Worm (Caenorhabditis elegans): ENCODE results near the gene htp-2.

DNA sequence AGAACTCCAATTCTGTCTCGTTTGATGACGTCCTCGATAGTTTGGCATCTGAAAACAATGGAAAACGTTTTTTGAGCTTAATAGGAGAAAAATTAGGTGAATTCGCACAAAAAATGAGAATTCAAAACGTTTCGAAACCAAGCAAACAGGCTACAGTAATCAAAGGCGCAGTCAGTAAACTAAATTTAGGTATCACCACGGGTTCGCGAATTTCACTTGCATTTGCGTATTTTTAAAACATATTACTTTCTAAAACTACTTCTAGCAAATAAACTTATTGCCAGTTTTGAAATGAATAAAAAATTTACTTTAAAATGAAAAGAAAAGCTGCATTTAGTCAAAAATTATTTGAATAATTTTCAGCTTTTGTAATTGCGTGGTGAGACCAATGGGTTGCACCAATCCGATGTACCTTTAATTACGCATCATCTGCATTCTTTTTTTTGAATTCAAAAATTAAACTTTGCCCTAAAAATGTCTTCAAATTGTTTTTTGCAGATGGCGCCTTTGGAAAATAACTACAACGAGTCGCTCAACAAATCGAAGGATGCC lies at the start of gene htp-2, which contains the start of gene Y73B6BL.23:
- no peak for TF ChIP-seq flt-1 (GFP tag; IDR thresholded peaks at IDR 0.05)
- no peak for TF ChIP-seq med-1 (GFP tag; optimal IDR thresholded peaks at IDR 0.05; ENCODE audit: insufficient read depth)
- no peak for TF ChIP-seq cog-1 (tag; optimal IDR thresholded peaks at IDR 0.05)
- TF ChIP-seq klf-2 (GFP tag; conservative IDR thresholded peaks at IDR 0.05): no peak
- no peak for TF ChIP-seq ztf-23 (GFP tag; IDR thresholded peaks at IDR 0.05)
